Worm (Caenorhabditis elegans) whole organism, young adult: ENCODE results near the gene K11H12.1.

Source experiments
- C06A6.2 ChIP-seq: fragments of 200-800 bp; sonication (Bioruptor generic); conservative IDR thresholded peaks from 2 replicates; pipeline ENCODE4 v1.3.6; 2022; ENCODE audit warnings: missing genetic modification characterization, missing compliant biosample characterization
- C17E4.6 ChIP-seq: fragments of 200-800 bp; sonication (Bioruptor generic); IDR thresholded peaks from 2 replicates; pipeline ENCODE4 v1.3.6; 2022; ENCODE audit warnings: missing genetic modification reagents, missing genetic modification characterization, missing compliant biosample characterization
- F10E7.11 ChIP-seq: sonication (generic microtip); optimal IDR thresholded peaks from 2 replicates; lab custom pipeline; 2017; ENCODE audit warnings: mild to moderate bottlenecking, missing genetic modification characterization, moderate library complexity, missing compliant biosample characterization
- F22D6.2 ChIP-seq: sonication (generic microtip); optimal IDR thresholded peaks from 2 replicates; lab custom pipeline; 2016; ENCODE audit warnings: mild to moderate bottlenecking, missing genetic modification characterization, missing compliant biosample characterization
- F23B12.7 ChIP-seq: sonication (generic microtip); optimal IDR thresholded peaks from 2 replicates; lab custom pipeline; 2017; ENCODE audit warnings: missing genetic modification characterization, mild to moderate bottlenecking, missing compliant biosample characterization, antibody characterized with exemption, moderate library complexity; ENCODE audit not compliant: insufficient read depth
- F37B4.10 ChIP-seq: fragments of 200-800 bp; sonication (Bioruptor generic); IDR thresholded peaks from 2 replicates; pipeline ENCODE4 v1.3.6; 2022; ENCODE audit warnings: missing genetic modification characterization, missing compliant biosample characterization
- F39B2.1 ChIP-seq: fragments of 200-800 bp; sonication (Bioruptor generic); IDR thresholded peaks from 2 replicates; pipeline ENCODE4 v1.3.6; 2022; ENCODE audit warnings: missing genetic modification reagents, missing genetic modification characterization, missing compliant biosample characterization
- F52B5.7 ChIP-seq: sonication (generic microtip); optimal IDR thresholded peaks from 2 replicates; lab custom pipeline; 2016; ENCODE audit warnings: mild to moderate bottlenecking, missing genetic modification characterization, missing compliant biosample characterization
- K11D2.4 ChIP-seq: fragments of 200-800 bp; sonication (Bioruptor generic); IDR thresholded peaks from 2 replicates; pipeline ENCODE4 v1.3.6; 2022; ENCODE audit warnings: missing genetic modification reagents, missing genetic modification characterization, missing compliant biosample characterization
- Y79H2A.3 ChIP-seq: fragments of 200-800 bp; sonication (Bioruptor generic); conservative IDR thresholded peaks from 2 replicates; pipeline ENCODE4 v1.3.6; 2022; ENCODE audit warnings: missing genetic modification reagents, missing genetic modification characterization, missing compliant biosample characterization
- Y95B8A.8 ChIP-seq: fragments of 200-800 bp; sonication (Bioruptor generic); IDR thresholded peaks from 2 replicates; pipeline ENCODE4 v1.3.6; 2022; ENCODE audit warnings: missing genetic modification reagents, missing genetic modification characterization, missing compliant biosample characterization
- ZK185.1 ChIP-seq: sonication (generic microtip); optimal IDR thresholded peaks from 2 replicates; lab custom pipeline; 2016; ENCODE audit warnings: mild to moderate bottlenecking, missing genetic modification characterization, missing compliant biosample characterization; ENCODE audit not compliant: poor library complexity, severe bottlenecking
- aptf-2 ChIP-seq: fragments of 200-800 bp; sonication (Bioruptor generic); conservative IDR thresholded peaks from 2 replicates; pipeline ENCODE4 v1.3.6; 2022; ENCODE audit warnings: missing genetic modification reagents, missing genetic modification characterization, missing compliant biosample characterization
- aptf-3 ChIP-seq: fragments of 200-800 bp; sonication (Bioruptor generic); IDR thresholded peaks from 2 replicates; pipeline ENCODE4 v1.3.6; 2022; ENCODE audit warnings: missing genetic modification characterization, missing compliant biosample characterization
- attf-5 ChIP-seq: fragments of 200-800 bp; sonication (Bioruptor generic); optimal IDR thresholded peaks from 2 replicates; lab custom pipeline; 2018; ENCODE audit warnings: mild to moderate bottlenecking, missing genetic modification characterization, missing compliant biosample characterization
- attf-6 ChIP-seq: fragments of 200-800 bp; sonication (Bioruptor generic); IDR thresholded peaks from 2 replicates; pipeline ENCODE4 v1.3.6; 2022; ENCODE audit warnings: missing genetic modification reagents, missing genetic modification characterization, missing compliant biosample characterization
- bed-1 ChIP-seq: fragments of 200-800 bp; sonication (Bioruptor generic); IDR thresholded peaks from 2 replicates; pipeline ENCODE4 v1.3.6; 2022; ENCODE audit warnings: missing genetic modification reagents, missing genetic modification characterization, missing compliant biosample characterization
- ceh-100 ChIP-seq: fragments of 200-800 bp; sonication (Bioruptor generic); IDR thresholded peaks from 2 replicates; pipeline ENCODE4 v1.3.6; 2022; ENCODE audit warnings: missing genetic modification reagents, missing genetic modification characterization, missing compliant biosample characterization
- ceh-27 ChIP-seq: fragments of 200-800 bp; sonication (Bioruptor generic); optimal IDR thresholded peaks from 2 replicates; lab custom pipeline; 2018; ENCODE audit warnings: mild to moderate bottlenecking, missing genetic modification characterization, moderate library complexity, missing compliant biosample characterization
- ceh-40 ChIP-seq: fragments of 200-800 bp; sonication (Bioruptor generic); IDR thresholded peaks from 2 replicates; pipeline ENCODE4 v1.3.6; 2022; ENCODE audit warnings: missing genetic modification characterization, missing compliant biosample characterization
- ceh-79 ChIP-seq: sonication (generic microtip); optimal IDR thresholded peaks from 2 replicates; lab custom pipeline; 2017; ENCODE audit warnings: mild to moderate bottlenecking, missing genetic modification characterization, missing compliant biosample characterization
- ceh-91 ChIP-seq: fragments of 200-800 bp; sonication (Bioruptor generic); IDR thresholded peaks from 2 replicates; pipeline ENCODE4 v1.3.6; 2022; ENCODE audit warnings: missing genetic modification reagents, missing genetic modification characterization, missing compliant biosample characterization
- die-1 ChIP-seq: sonication (generic microtip); optimal IDR thresholded peaks from 2 replicates; lab custom pipeline; 2016; ENCODE audit warnings: missing genotype, mild to moderate bottlenecking, missing genetic modification characterization, missing compliant biosample characterization
- dpff-1 ChIP-seq: sonication (generic microtip); optimal IDR thresholded peaks from 2 replicates; lab custom pipeline; 2017; ENCODE audit warnings: mild to moderate bottlenecking, missing genetic modification characterization, missing compliant biosample characterization
- egrh-3 ChIP-seq: fragments of 200-800 bp; sonication (Bioruptor generic); IDR thresholded peaks from 2 replicates; pipeline ENCODE4 v1.3.6; 2022; ENCODE audit warnings: missing genetic modification reagents, missing genetic modification characterization, missing compliant biosample characterization
- fkh-3 ChIP-seq: sonication (generic microtip); optimal IDR thresholded peaks from 2 replicates; lab custom pipeline; 2016; ENCODE audit warnings: mild to moderate bottlenecking, missing genetic modification characterization, missing compliant biosample characterization
- hlh-12 ChIP-seq: sonication (generic microtip); optimal IDR thresholded peaks from 2 replicates; lab custom pipeline; 2016; ENCODE audit warnings: missing genetic modification characterization, missing compliant biosample characterization
- hlh-26 ChIP-seq: fragments of 200-800 bp; sonication (Bioruptor generic); conservative IDR thresholded peaks from 2 replicates; pipeline ENCODE4 v1.3.6; 2022; ENCODE audit warnings: missing genetic modification reagents, missing genetic modification characterization, missing compliant biosample characterization
- hmg-1.2 ChIP-seq: fragments of 200-800 bp; sonication (Bioruptor generic); IDR thresholded peaks from 2 replicates; pipeline ENCODE4 v1.3.6; 2022; ENCODE audit warnings: missing genetic modification reagents, missing genetic modification characterization, missing compliant biosample characterization
- lin-35 ChIP-seq, 3 experiments: fragments of 150-350 bp in 2 of 3; sonication (generic microtip) in 1 of 3; optimal IDR thresholded peaks; 2 replicates each; lab custom pipeline; 2014 to 2018; ENCODE audit warnings: missing biosample characterization in 3 of 3, missing genetic modification characterization in 3 of 3, missing genetic modification reagents in 3 of 3
- lin-40 ChIP-seq: sonication (generic microtip); optimal IDR thresholded peaks from 2 replicates; lab custom pipeline; 2016; ENCODE audit warnings: missing genetic modification characterization, mild to moderate bottlenecking, missing compliant biosample characterization, missing genotype, missing genetic modification reagents
- lsl-1 ChIP-seq: fragments of 200-800 bp; sonication (Bioruptor generic); optimal IDR thresholded peaks from 2 replicates; lab custom pipeline; 2018; ENCODE audit warnings: mild to moderate bottlenecking, missing genetic modification characterization, moderate library complexity, missing compliant biosample characterization
- lsy-27 ChIP-seq: sonication (generic microtip); optimal IDR thresholded peaks from 2 replicates; lab custom pipeline; 2017; ENCODE audit warnings: missing genetic modification characterization, mild to moderate bottlenecking, missing compliant biosample characterization, antibody characterized with exemption, missing genotype, borderline replicate concordance; ENCODE audit not compliant: insufficient read depth
- madf-3 ChIP-seq: fragments of 200-800 bp; sonication (Bioruptor generic); IDR thresholded peaks from 2 replicates; pipeline ENCODE4 v1.3.6; 2022; ENCODE audit warnings: missing genetic modification reagents, missing genetic modification characterization, missing compliant biosample characterization
- madf-8 ChIP-seq: fragments of 200-800 bp; sonication (Bioruptor generic); conservative IDR thresholded peaks from 2 replicates; pipeline ENCODE4 v1.3.6; 2022; ENCODE audit warnings: missing genetic modification reagents, missing genetic modification characterization, missing compliant biosample characterization
- mcd-1 ChIP-seq: fragments of 200-800 bp; sonication (Bioruptor generic); IDR thresholded peaks from 2 replicates; pipeline ENCODE4 v1.3.6; 2022; ENCODE audit warnings: missing genetic modification reagents, missing genetic modification characterization, missing compliant biosample characterization
- mes-4 ChIP-seq: sonication (generic microtip); optimal IDR thresholded peaks from 2 replicates; lab custom pipeline; 2016; ENCODE audit warnings: missing genotype, missing genetic modification characterization, missing compliant biosample characterization
- pbrm-1 ChIP-seq: fragments of 200-800 bp; sonication (Bioruptor generic); IDR thresholded peaks from 2 replicates; pipeline ENCODE4 v1.3.6; 2022; ENCODE audit warnings: missing genetic modification reagents, missing genetic modification characterization, missing compliant biosample characterization
- rec-8 ChIP-seq, 2 experiments: sonication (generic microtip); optimal IDR thresholded peaks; 2 replicates each; lab custom pipeline; 2016; ENCODE audit warnings: mild to moderate bottlenecking in 2 of 2, missing genetic modification characterization in 2 of 2, missing genetic modification reagents in 2 of 2, missing genotype in 2 of 2, missing biosample characterization in 1 of 2, missing compliant biosample characterization in 1 of 2, moderate library complexity in 1 of 2
- sdz-38 ChIP-seq: sonication (generic microtip); optimal IDR thresholded peaks from 2 replicates; lab custom pipeline; 2016; ENCODE audit warnings: missing genotype, missing genetic modification characterization, missing compliant biosample characterization
- sea-2 ChIP-seq: fragments of 200-800 bp; sonication (Bioruptor generic); IDR thresholded peaks from 2 replicates; pipeline ENCODE4 v1.3.6; 2022; ENCODE audit warnings: missing genetic modification characterization, missing compliant biosample characterization
- snpc-1.3 ChIP-seq: sonication (generic microtip); optimal IDR thresholded peaks from 2 replicates; lab custom pipeline; 2017; ENCODE audit warnings: missing genetic modification characterization, mild to moderate bottlenecking, missing compliant biosample characterization, antibody characterized with exemption, moderate library complexity, missing genotype, missing genetic modification reagents; ENCODE audit not compliant: insufficient read depth
- snpc-3.4 ChIP-seq: sonication (generic microtip); optimal IDR thresholded peaks from 2 replicates; lab custom pipeline; 2017; ENCODE audit warnings: missing genetic modification characterization, mild to moderate bottlenecking, missing compliant biosample characterization, antibody characterized with exemption, moderate library complexity, missing genotype, missing genetic modification reagents
- sptf-2 ChIP-seq: fragments of 200-800 bp; sonication (Bioruptor generic); optimal IDR thresholded peaks from 2 replicates; lab custom pipeline; 2018; ENCODE audit warnings: mild to moderate bottlenecking, missing genetic modification characterization, missing compliant biosample characterization
- ztf-26 ChIP-seq: sonication (generic microtip); optimal IDR thresholded peaks from 2 replicates; lab custom pipeline; 2017; ENCODE audit warnings: missing genetic modification characterization, missing compliant biosample characterization
- ztf-3 ChIP-seq: fragments of 200-800 bp; sonication (Bioruptor generic); optimal IDR thresholded peaks from 2 replicates; lab custom pipeline; 2018; ENCODE audit warnings: mild to moderate bottlenecking, missing genetic modification characterization, missing compliant biosample characterization
- ztf-6 ChIP-seq: fragments of 200-800 bp; sonication (Bioruptor generic); IDR thresholded peaks from 2 replicates; pipeline ENCODE4 v1.3.6; 2022; ENCODE audit warnings: missing genetic modification reagents, missing genetic modification characterization, missing compliant biosample characterization

The K11H12.1 gene

ce11 chrIV:622989-623388 lies 30.2 kb downstream of the K11H12.1 start:
- no peak for TF ChIP-seq ZK185.1 (tag; lab: Kevin White, UChicago)
- TF ChIP-seq fkh-3, result no peak
- no peak for TF ChIP-seq sptf-2 (GFP tag; lab: Kevin White, UChicago)
- no peak for TF ChIP-seq F23B12.7 (tag; lab: Kevin White, UChicago)
- no peak for TF ChIP-seq madf-8
- no peak for TF ChIP-seq mcd-1 (GFP tag; lab: Robert Waterston, UW)
- TF ChIP-seq bed-1 (GFP tag; lab: Robert Waterston, UW), result no peak
- TF ChIP-seq ztf-3 (GFP tag; lab: Kevin White, UChicago), result no peak
- TF ChIP-seq F37B4.10 (GFP tag; lab: Robert Waterston, UW), result no peak
- no peak for TF ChIP-seq F52B5.7 (tag; lab: Kevin White, UChicago)
- no peak for TF ChIP-seq attf-6
- TF ChIP-seq C06A6.2, result no peak
- no peak for TF ChIP-seq dpff-1 (tag; lab: Kevin White, UChicago)
- no peak for TF ChIP-seq snpc-1.3
- no peak for TF ChIP-seq pbrm-1 (GFP tag; lab: Robert Waterston, UW)
- TF ChIP-seq ztf-6 (GFP tag; lab: Robert Waterston, UW), result no peak
- TF ChIP-seq ceh-79 (tag; lab: Kevin White, UChicago), result no peak
- TF ChIP-seq lin-35 (GFP tag; optimal IDR thresholded peaks at IDR 0.05; lab: Kevin White, UChicago), result no peak
- no peak for TF ChIP-seq ceh-27 (GFP tag; lab: Kevin White, UChicago)
- no peak for TF ChIP-seq die-1 (tag; lab: Kevin White, UChicago)

DNA sequence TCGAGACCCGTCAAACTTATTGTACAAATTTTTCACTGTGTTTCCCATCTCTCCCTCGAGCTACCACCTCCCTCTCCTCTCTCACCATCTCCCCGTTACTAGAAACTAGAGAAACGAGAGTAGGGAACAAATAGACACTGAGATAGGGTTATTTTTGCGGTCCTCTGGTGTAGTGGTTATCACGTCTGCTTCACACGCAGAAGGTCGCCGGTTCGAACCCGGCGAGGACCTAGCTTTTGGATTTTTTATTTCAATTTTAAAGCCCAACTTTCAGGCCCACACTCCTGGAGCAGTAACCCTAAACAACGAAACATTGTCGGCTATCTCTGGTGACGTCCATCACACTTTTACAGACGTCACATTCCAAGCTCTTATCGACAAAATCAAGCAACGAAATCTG lies 32.9 kb downstream of the K11H12.1 start:
- TF ChIP-seq ceh-40, result peak; percentile 83; the same call in 1 of the 2 replicates
- peak; percentile 70 for TF ChIP-seq hmg-1.2 (GFP tag; lab: Robert Waterston, UW)
- TF ChIP-seq attf-5, result peak; percentile 9
- TF ChIP-seq madf-3 (GFP tag; lab: Robert Waterston, UW), result no peak
- TF ChIP-seq Y95B8A.8 (GFP tag; lab: Robert Waterston, UW), result no peak
- TF ChIP-seq hlh-26 (GFP tag; lab: Robert Waterston, UW), result no peak
- TF ChIP-seq ceh-27 (GFP tag; lab: Kevin White, UChicago), result peak; percentile 63
- TF ChIP-seq snpc-3.4, result peak; percentile 73
- no peak for TF ChIP-seq sdz-38 (tag; lab: Kevin White, UChicago)
- TF ChIP-seq F39B2.1 (GFP tag; lab: Robert Waterston, UW), result no peak
- TF ChIP-seq lin-40 (tag; lab: Kevin White, UChicago), result no peak
- no peak for TF ChIP-seq ztf-26 (tag; lab: Kevin White, UChicago)
- TF ChIP-seq Y79H2A.3 (GFP tag; lab: Robert Waterston, UW), result no peak
- TF ChIP-seq aptf-2 (GFP tag; lab: Robert Waterston, UW), result peak; percentile 20; the same call in 1 of the 2 replicates
- TF ChIP-seq F22D6.2 (tag; lab: Kevin White, UChicago), result no peak
- no peak for TF ChIP-seq F10E7.11
- peak; percentile 13 for TF ChIP-seq mes-4 (tag; lab: Kevin White, UChicago)
- 0 out of 2 replicates have a peak, but pooled peaks have one; percentile 26 for TF ChIP-seq ceh-100
- TF ChIP-seq pbrm-1 (GFP tag; lab: Robert Waterston, UW), result peak; percentile 67; the same call in 1 of the 2 replicates
- TF ChIP-seq ceh-79 (tag; lab: Kevin White, UChicago), result no peak
- no peak for TF ChIP-seq ceh-91
- no peak for TF ChIP-seq egrh-3
- TF ChIP-seq sea-2, result no peak
- TF ChIP-seq lsy-27 (tag; lab: Kevin White, UChicago), result no peak
- peak; percentile 30 to 47 for TF ChIP-seq rec-8 (tag; optimal IDR thresholded peaks at IDR 0.05; lab: Kevin White, UChicago)
- peak; percentile 48; the same call in 1 of the 2 replicates for TF ChIP-seq K11D2.4
- TF ChIP-seq ZK185.1 (tag; lab: Kevin White, UChicago), result no peak
- TF ChIP-seq C17E4.6 (GFP tag; lab: Robert Waterston, UW), result no peak
- peak; percentile 82; the same call in 1 of the 2 replicates for TF ChIP-seq aptf-3 (GFP tag; lab: Robert Waterston, UW)
- TF ChIP-seq hlh-12 (tag; lab: Kevin White, UChicago), result peak; percentile 45
- peak; percentile 26 for TF ChIP-seq lsl-1 (GFP tag; lab: Kevin White, UChicago)
